Fruit fly (Drosophila melanogaster) whole organism, adult: ENCODE results near the gene CG17834.

Experiments used
- CG11617 ChIP-seq: fragments of 200-800 bp; sonication (Bioruptor generic); optimal IDR thresholded peaks from 2 replicates; lab custom pipeline; 2017; ENCODE audit warnings: mild to moderate bottlenecking, missing biosample characterization, missing genetic modification reagents, missing genetic modification characterization
- CG12768 ChIP-seq: fragments of 200-800 bp; sonication (Bioruptor generic); optimal IDR thresholded peaks from 2 replicates; lab custom pipeline; 2017; ENCODE audit warnings: missing biosample characterization, missing genetic modification characterization, mild to moderate bottlenecking, moderate library complexity, missing genetic modification reagents
- CG14711 ChIP-seq: fragments of 200-800 bp; sonication (Bioruptor generic); optimal IDR thresholded peaks from 2 replicates; lab custom pipeline; 2018; ENCODE audit warnings: missing biosample characterization, mild to moderate bottlenecking, missing genetic modification characterization, moderate library complexity
- CG1620 ChIP-seq: fragments of 200-800 bp; sonication (Bioruptor generic); optimal IDR thresholded peaks from 2 replicates; lab custom pipeline; 2016; ENCODE audit warnings: missing biosample characterization, missing genetic modification characterization
- CG33017 ChIP-seq: fragments of 200-800 bp; sonication (Bioruptor generic); optimal IDR thresholded peaks from 2 replicates; lab custom pipeline; 2018; ENCODE audit warnings: missing biosample characterization, mild to moderate bottlenecking, missing genetic modification characterization, moderate library complexity
- CG5204 ChIP-seq: fragments of 200-800 bp; sonication (Bioruptor generic); optimal IDR thresholded peaks from 2 replicates; lab custom pipeline; 2016; ENCODE audit warnings: missing biosample characterization, missing genetic modification characterization
- CG7045 ChIP-seq: fragments of 200-800 bp; sonication (Bioruptor generic); optimal IDR thresholded peaks from 2 replicates; lab custom pipeline; 2017; ENCODE audit warnings: missing biosample characterization, mild to moderate bottlenecking, missing genetic modification characterization
- CG7101 ChIP-seq: fragments of 200-800 bp; sonication (Bioruptor generic); optimal IDR thresholded peaks from 2 replicates; lab custom pipeline; 2018; ENCODE audit warnings: missing biosample characterization, mild to moderate bottlenecking, missing genetic modification characterization, moderate library complexity
- Clk ChIP-seq: fragments of 200-800 bp; sonication (Bioruptor generic); optimal IDR thresholded peaks from 2 replicates; lab custom pipeline; 2017; ENCODE audit warnings: missing biosample characterization, missing genetic modification characterization
- Crg-1 ChIP-seq: fragments of 200-800 bp; sonication (Bioruptor generic); optimal IDR thresholded peaks from 2 replicates; lab custom pipeline; 2016; ENCODE audit warnings: missing biosample characterization, missing genetic modification characterization
- Hr96 ChIP-seq: fragments of 200-800 bp; sonication (Bioruptor generic); optimal IDR thresholded peaks from 2 replicates; lab custom pipeline; 2016; ENCODE audit warnings: missing biosample characterization, missing genetic modification characterization
- Mnt ChIP-seq: fragments of 200-800 bp; sonication (Bioruptor generic); optimal IDR thresholded peaks from 2 replicates; lab custom pipeline; 2016; ENCODE audit warnings: missing biosample characterization, mild to moderate bottlenecking, missing genetic modification characterization
- bab1 ChIP-seq: fragments of 200-800 bp; sonication (Bioruptor generic); optimal IDR thresholded peaks from 3 replicates; lab custom pipeline; 2019; ENCODE audit warnings: missing biosample characterization, mild to moderate bottlenecking, missing genetic modification characterization, moderate library complexity
- cic ChIP-seq: fragments of 200-800 bp; sonication (Bioruptor generic); optimal IDR thresholded peaks from 2 replicates; lab custom pipeline; 2017; ENCODE audit warnings: missing biosample characterization, mild to moderate bottlenecking, missing genetic modification characterization, moderate library complexity
- cnc ChIP-seq, 2 experiments: fragments of >200 bp; optimal IDR thresholded peaks; 2 replicates each; lab custom pipeline; 2017
- kay ChIP-seq: fragments of 200-800 bp; sonication (Bioruptor generic); peaks from one replicate; lab custom pipeline; 2016; ENCODE audit warnings: missing biosample characterization, missing genetic modification characterization, borderline replicate concordance
- ovo ChIP-seq: fragments of 200-800 bp; sonication (Bioruptor generic); optimal IDR thresholded peaks from 2 replicates; lab custom pipeline; 2016; ENCODE audit warnings: missing biosample characterization, missing genetic modification characterization
- pad ChIP-seq: fragments of 200-800 bp; sonication (Bioruptor generic); optimal IDR thresholded peaks from 3 replicates; lab custom pipeline; 2017; ENCODE audit warnings: missing biosample characterization, missing genetic modification characterization, mild to moderate bottlenecking, moderate library complexity, missing genetic modification reagents
- tj ChIP-seq: fragments of 200-800 bp; sonication (Bioruptor generic); optimal IDR thresholded peaks from 3 replicates; lab custom pipeline; 2017; ENCODE audit warnings: missing biosample characterization, mild to moderate bottlenecking, missing genetic modification characterization, moderate library complexity
- toe ChIP-seq: fragments of 200-800 bp; sonication (Bioruptor generic); optimal IDR thresholded peaks from 2 replicates; lab custom pipeline; 2016; ENCODE audit warnings: missing biosample characterization, missing genetic modification characterization

Gene CG17834

DNA sequence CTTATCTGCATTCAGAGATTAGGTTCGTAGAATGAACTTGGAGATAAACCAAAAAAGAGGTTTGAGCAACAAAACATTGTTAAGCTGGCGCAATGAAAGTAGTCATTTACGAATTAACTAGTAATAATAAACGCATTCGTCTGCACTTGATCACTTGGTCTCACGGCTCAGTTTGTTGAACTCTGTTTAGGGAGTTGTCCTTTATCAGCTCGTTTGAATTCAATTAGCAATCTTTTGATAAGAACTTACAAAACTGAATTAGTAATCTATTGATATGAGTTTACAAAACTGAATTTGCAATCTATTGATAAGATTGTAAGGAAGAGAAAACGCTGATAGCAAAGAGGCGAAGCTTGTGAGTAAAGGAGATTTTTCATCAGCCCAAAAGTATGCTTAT, 5.2 kb downstream of the CG17834 start:
- TF ChIP-seq kay (GFP tag; lab: Kevin White, UChicago), result peak; percentile 70
- no peak for TF ChIP-seq bab1

- TF ChIP-seq pad, result peak; percentile 80
- TF ChIP-seq toe (GFP tag; lab: Kevin White, UChicago), result peak; percentile 89
- TF ChIP-seq ovo, result peak; percentile 84
- TF ChIP-seq CG33017, result peak; percentile 96
- TF ChIP-seq Clk, result peak; percentile 88
- peak; percentile 97 for TF ChIP-seq CG12768 (GFP tag; lab: Kevin White, UChicago)
- peak; percentile 89 for TF ChIP-seq CG1620 (GFP tag; lab: Kevin White, UChicago)
- peak; percentile 84 for TF ChIP-seq tj (GFP tag; lab: Kevin White, UChicago)
- peak; percentile 88 for TF ChIP-seq CG7045 (GFP tag; lab: Kevin White, UChicago)
- TF ChIP-seq cic (GFP tag; lab: Kevin White, UChicago), result peak; percentile 87
- peak; percentile 96 for TF ChIP-seq CG5204 (GFP tag; lab: Kevin White, UChicago)
- peak; percentile 96 for TF ChIP-seq CG7101 (tag; lab: Kevin White, UChicago)
- peak; percentile 87 for TF ChIP-seq Hr96
- peak in 1 of 2 experiments; percentile 17 for TF ChIP-seq cnc (optimal IDR thresholded peaks at IDR 0.05; lab: Kevin White, UChicago)
- peak; percentile 82 for TF ChIP-seq kay (GFP tag; lab: Kevin White, UChicago)
- TF ChIP-seq Mnt (GFP tag; lab: Kevin White, UChicago), result peak; percentile 92
- TF ChIP-seq bab1, result peak; percentile 95
- peak; percentile 86 for TF ChIP-seq CG14711 (tag; lab: Kevin White, UChicago)
- peak; percentile 94 for TF ChIP-seq CG11617 (GFP tag; lab: Kevin White, UChicago)
- TF ChIP-seq Crg-1, result peak; percentile 93
Measured at dm6 chr2L:8534515-8535295, 5.8 kb downstream of the CG17834 start.

DNA sequence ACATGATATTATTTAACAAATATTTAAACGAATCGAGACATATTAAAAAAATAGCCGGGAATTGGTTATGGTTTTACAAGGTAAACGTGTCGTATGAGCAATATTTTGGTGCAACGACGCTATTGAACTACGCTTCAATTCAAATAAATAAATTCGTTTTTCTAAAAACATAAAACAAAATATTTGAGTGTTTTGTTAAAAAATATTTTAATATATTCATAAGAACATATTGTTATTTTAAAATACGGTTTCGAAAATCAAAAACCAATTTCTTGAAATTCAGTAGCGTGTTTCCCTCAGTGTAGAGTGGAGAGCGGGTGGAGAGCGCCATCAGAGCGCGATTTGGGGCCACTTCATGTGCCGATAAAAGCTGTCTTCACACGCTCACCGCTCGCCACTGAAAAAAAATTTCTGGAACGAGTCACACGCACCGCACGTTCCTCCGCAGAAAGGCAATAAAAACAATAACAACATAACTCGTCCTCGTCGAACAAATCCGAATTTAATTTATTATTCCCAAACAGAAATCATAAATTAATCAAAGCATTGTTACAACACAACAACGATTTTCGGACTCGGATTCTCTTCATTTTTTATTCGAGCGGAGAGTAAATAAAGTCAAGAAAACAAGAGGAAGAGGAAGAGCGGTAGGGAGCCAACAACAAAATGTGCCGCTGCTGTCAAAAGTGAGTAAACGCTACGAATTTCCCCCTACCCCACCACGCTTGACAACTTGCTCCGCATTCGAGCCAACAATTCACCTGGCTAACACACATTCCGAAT, 6.6 kb downstream of the CG17834 start:
- TF ChIP-seq cnc (optimal IDR thresholded peaks at IDR 0.05; lab: Kevin White, UChicago) (no peak), CG33017 (peak; percentile 88), CG7045 (GFP tag; lab: Kevin White, UChicago) (peak; percentile 89), Hr96 (peak; percentile 47), Clk (no peak), CG14711 (tag; lab: Kevin White, UChicago) (peak; percentile 81), CG5204 (GFP tag; lab: Kevin White, UChicago) (peak; percentile 61), CG12768 (GFP tag; lab: Kevin White, UChicago) (peak; percentile 71), bab1 (peak; percentile 83), cic (GFP tag; lab: Kevin White, UChicago) (no peak), CG7101 (tag; lab: Kevin White, UChicago) (peak; percentile 87), Crg-1 (peak; percentile 40), tj (GFP tag; lab: Kevin White, UChicago) (peak; percentile 36), CG11617 (GFP tag; lab: Kevin White, UChicago) (peak; percentile 94), toe (GFP tag; lab: Kevin White, UChicago) (peak; percentile 16), pad (peak; percentile 71), CG1620 (GFP tag; lab: Kevin White, UChicago) (peak; percentile 49), kay (GFP tag; lab: Kevin White, UChicago) (peak; percentile 70), Mnt (GFP tag; lab: Kevin White, UChicago) (no peak), ovo (peak; percentile 59)

DNA sequence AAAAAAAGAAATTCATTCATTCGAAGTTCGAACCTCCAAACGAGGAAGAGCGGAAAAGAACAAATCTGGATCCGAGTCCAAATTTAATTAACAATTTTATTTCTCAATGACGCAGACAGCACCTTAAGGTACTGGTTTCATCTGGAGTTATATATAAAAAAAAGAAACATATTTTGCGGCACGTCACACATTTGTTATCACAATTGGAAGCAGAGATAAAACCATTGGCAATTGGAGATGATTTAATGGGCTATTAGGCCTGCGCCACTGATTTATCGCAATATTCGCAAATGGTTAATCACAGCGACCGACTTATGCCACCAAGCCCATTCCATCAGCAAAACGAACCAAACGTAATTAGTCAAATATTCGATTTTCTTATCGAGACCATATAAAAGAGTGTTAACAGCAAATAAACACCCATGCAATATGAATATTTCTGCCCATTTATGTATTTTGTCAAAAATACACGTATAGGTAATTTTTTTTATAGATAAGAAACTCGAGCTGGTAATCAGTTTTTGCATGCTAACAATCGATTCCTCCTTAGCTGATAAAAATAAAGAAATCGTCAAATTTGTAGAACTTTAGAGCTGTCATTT, 9.6 kb downstream of the CG17834 start:
- TF ChIP-seq CG5204 (GFP tag; lab: Kevin White, UChicago) (no peak), Crg-1 (no peak), pad (no peak), Hr96 (no peak), kay (GFP tag; lab: Kevin White, UChicago) (peak; percentile 65), tj (GFP tag; lab: Kevin White, UChicago) (no peak), toe (GFP tag; lab: Kevin White, UChicago) (no peak)

- TF ChIP-seq CG5204 (GFP tag; lab: Kevin White, UChicago) (no peak), kay (GFP tag; lab: Kevin White, UChicago) (peak; percentile 47), CG7045 (GFP tag; lab: Kevin White, UChicago) (peak; percentile 0), toe (GFP tag; lab: Kevin White, UChicago) (peak; percentile 59), pad (peak; percentile 50), CG11617 (GFP tag; lab: Kevin White, UChicago) (peak; percentile 36), CG7101 (tag; lab: Kevin White, UChicago) (peak; percentile 17), CG1620 (GFP tag; lab: Kevin White, UChicago) (peak; percentile 48), Crg-1 (no peak), bab1 (peak; percentile 68), CG14711 (tag; lab: Kevin White, UChicago) (no peak), cic (GFP tag; lab: Kevin White, UChicago) (peak; percentile 16)
Measured at dm6 chr2L:8541469-8542233, 12.7 kb downstream of the CG17834 start, which contains the start of gene Sema1a. Gene Sema1a, plus strand, starts transcription at chr2L:8542147.
